Fruit fly (Drosophila melanogaster) whole organism, larva: Measurements from ENCODE around the gene CG17186.

ENCODE experiments used
- noc ChIP-seq: fragments of 200-800 bp; sonication (Bioruptor generic); optimal IDR thresholded peaks from 3 replicates; lab custom pipeline; 2019; ENCODE audit warnings: missing biosample characterization, mild to moderate bottlenecking, missing genetic modification characterization, moderate library complexity

The CG17186 gene

DNA sequence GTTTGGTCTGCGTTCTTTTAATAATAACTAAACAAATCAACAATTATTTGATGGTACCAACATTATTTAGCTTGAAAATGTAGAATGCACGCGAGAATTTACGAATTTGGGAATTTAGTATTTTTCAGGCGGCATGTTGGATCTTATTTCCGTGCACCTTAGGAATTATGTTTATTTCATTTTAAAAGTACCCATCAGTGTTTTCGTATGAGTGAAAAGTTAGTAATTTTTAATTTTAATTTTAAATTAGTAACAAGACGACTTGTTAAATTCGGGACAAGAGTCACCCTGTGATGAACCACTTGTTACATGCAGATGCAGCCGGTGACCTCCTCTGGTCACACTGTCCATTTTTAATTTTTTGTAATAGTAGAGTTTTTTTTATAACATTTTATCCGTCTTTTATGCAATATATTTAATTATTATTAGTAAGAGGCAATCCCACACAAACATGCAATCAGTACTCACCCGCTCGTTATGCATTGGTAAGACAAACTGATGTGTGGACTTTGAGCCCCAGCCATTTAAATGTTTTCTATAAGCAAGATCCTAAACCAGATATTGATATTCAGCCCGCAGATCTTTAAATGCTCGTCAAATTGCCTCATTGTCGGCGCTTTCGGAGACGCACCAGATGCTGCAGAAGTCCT lies at the start of gene CG17186, which contains the start of gene Arc42:
Gene CG17186 (minus strand): TSS at position 88 of the 650 bp plus-strand sequence.
Gene Arc42 (plus strand): TSS at position 311 of the 650 bp plus-strand sequence.
- TF ChIP-seq noc (tag; lab: Kevin White, UChicago): no peak

DNA sequence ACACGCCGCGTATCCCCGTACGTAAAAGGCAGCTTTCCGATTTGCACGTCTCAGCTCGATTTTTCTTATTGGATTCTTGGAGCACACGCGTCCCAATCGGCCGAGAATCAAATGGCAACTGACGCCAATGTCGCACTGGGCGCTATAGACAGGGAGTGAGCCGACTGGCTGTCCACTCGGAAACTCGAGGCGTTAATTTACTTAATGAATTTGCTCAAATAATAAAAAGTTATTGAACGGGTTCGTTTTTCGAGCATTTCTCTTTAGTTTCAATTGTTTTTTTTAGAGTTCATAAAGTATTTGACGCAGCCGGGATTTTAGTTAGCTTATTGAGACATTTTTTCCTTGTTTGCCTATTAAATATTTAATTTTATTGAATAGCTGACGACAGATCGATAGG lies 48.0 kb upstream of the CG17186 start, which contains the start of gene CG4462:
Gene CG4462 (minus strand): TSS at position 101 of the 400 bp plus-strand sequence.
- no peak for TF ChIP-seq noc (tag; lab: Kevin White, UChicago)

DNA sequence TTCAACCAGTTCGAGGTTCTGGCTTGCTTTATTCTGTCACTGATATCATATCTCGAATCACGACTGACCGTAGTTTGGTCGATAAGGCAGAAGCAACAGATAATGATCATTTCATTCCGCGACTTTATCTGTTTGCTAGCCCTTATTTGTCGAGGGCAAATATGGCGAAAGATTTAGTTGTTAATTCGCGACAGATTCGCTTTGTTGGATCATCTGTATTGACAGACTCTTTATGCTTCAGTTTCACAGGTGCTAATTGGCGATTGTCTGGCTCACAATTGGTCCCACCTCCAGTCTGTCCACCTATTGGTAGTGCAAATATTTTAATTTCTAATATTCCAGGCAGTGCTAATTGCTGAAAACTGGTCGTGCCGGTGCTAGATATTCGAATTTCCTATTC lies 47.0 kb upstream of the CG17186 start:
- TF ChIP-seq noc (tag; lab: Kevin White, UChicago): peak; percentile 65

DNA sequence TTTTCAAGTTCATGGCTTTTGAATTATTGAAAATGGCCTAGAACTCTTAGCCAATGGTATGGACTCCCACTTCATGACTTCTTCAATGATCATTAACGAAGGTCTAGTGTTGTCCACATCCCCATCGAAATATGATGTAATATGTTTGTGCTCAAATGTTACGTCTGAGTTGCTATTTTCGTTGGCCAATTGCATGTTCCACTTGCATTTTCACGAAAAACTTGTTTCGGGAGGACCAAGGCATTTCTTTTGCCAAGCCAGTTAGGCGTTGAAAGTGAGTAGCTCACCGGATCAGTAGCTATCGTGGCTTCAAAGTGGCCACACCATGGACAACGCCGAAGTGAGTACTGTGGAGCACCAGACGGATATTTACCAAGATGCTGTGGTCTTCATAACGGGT lies 40.9 kb upstream of the CG17186 start, which contains the start of gene CG4770:
Gene CG4770 (plus strand): TSS at position 301 of the 400 bp plus-strand sequence.
- TF ChIP-seq noc (tag; lab: Kevin White, UChicago): no peak

DNA sequence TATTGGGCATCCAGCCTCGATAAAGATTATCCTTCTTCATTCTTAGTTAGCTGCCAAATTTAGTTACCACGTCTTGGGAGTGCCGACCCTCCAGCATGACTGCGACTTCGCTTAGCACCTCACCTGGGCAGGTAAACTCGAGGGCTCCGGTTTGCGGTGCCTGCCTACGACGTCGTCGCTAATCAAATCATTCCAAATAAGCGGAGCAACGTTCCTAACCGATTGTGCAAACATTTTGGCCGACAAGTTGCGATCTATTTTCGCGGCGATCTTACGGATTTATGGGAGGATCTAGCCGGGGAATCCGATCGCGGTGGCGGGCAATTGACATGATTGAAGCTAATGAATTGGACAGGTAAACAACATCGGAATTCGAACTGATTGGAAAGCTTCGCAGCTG lies 40.4 kb upstream of the CG17186 start, which contains the start of gene CG4465:
Gene CG4465 (minus strand): TSS at position 101 of the 400 bp plus-strand sequence.
- TF ChIP-seq noc (tag; lab: Kevin White, UChicago): no peak

DNA sequence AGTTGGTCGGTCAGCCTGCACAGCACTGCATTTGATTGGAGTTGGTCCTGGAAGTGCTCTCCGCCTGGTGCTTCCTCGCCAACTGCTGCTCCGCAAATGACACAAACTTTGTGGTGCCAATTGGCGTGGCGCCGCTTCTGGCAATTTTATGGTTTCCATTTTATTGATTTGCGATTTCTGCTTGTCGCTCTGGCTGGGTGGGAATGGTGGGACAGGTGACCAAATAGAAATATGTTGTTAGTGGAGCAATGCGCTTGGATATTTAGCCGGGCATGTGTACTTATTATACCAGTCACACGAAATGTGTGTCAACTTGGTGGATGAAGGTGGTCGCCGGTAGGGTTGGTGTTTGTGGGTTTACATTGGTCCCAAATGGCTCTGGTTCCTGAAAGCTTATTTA lies 38.0 kb upstream of the CG17186 start, which contains the start of the genes Xport-A and Xport-B:
Gene Xport-A (minus strand): TSS at position 101 of the 400 bp plus-strand sequence.
Gene Xport-B (minus strand): TSS at position 101 of the 400 bp plus-strand sequence.
- no peak for TF ChIP-seq noc (tag; lab: Kevin White, UChicago)

DNA sequence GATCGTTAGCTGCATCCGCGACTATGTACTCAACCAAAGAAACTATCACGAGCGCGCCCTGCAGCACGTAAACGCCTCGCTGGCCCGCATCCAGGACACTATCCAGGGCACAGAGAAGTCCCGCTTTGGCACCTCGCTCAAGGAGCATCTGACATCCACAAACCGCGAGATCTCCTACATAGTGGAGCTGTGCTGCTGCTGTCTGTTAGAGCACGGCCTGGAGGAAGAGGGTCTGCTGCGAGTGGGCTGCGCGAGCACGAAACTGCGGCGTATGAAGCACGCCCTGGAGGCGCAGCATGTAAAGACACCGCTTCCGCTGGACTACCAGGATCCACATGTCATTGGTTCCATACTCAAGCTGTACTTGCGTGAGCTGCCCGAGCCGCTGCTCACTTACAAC lies 33.7 kb upstream of the CG17186 start:
- no peak for TF ChIP-seq noc (tag; lab: Kevin White, UChicago)

DNA sequence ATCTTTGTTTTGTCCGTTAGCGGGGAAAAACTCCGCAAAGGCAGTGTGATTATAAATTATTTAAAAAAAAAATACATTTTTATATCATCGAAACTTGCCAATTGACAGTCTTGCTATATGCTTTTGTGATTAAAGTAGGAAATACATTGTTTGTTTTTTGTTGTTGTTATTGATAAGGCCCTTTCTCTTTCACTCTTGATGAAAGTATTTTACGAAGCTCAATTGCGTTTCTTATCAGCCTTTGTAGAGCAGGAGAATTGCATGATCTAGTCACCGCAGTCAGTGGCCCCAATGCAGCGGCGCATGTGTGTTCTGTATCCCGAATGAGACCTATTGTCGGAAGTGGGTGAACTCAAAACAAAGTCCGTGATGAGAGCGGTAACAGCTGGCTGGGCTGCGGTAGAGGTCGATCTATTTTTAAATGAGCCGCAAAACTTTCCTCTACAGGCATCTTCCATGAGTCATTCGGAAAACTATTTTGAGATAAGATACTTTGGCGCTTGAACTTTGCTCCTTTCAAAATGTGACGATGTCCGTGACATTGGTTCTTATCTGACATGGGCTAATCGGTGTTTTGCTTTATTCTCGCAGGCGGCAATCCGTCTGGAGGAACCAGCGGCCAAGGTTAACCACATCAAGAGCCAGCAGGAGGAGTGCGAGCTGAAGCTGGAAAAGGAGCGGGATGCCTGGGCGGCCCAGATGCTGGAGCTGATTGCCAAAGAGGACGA lies 33.2 kb upstream of the CG17186 start:
- TF ChIP-seq noc (tag; lab: Kevin White, UChicago): no peak

DNA sequence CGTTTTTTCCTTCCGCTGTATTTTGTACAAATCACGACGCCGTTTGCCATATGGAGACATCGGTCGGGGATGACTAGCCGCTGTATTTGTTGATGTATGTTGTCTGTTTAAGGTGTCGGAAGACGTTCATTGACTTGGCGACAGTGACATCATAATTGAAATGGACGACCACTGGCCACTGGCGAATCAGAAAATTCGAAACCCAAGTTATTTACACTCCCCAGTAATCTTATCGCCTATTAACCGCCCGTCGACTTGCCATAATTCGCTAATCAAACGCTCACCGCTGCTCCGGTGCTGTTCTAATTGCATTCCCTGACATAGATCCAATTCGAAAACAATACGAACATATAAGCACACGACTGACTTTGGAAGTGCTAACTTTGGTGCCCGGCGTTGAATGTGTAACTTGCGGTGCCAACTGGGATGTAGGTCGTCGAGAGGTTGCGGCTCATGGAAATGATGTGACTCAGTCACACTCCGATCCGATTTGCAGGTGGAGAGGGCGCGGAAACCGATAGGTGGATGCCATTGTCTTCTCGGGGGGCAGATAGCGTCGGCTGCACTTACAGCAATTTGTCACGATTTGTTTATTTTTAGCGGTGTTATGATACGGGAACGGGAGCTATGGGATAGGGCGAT lies 32.3 kb upstream of the CG17186 start:
- no peak for TF ChIP-seq noc (tag; lab: Kevin White, UChicago)

DNA sequence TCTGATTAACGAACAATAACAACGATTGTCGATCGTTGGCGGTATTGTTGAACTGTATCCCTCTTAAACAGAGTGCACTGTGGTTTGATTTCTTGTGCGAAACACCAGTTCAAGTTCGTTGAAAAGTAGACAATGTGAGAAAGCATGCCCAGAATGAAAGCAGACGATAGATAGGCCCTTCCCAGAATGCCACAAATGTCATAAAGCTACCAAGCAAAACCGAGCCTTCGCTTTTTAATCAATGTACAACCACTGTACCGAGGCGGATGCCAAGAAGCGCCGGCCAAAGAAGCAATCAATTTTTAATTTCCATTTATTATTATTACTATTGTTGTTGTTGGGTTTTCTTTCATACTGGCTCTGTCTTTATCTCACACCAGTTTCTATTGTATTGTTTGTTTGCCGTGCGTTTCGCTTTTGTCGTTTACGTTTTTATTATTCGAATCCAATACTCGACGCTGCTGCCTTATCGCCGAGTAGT lies 31.6 kb upstream of the CG17186 start:
- peak; percentile 69 for TF ChIP-seq noc (tag; lab: Kevin White, UChicago)

DNA sequence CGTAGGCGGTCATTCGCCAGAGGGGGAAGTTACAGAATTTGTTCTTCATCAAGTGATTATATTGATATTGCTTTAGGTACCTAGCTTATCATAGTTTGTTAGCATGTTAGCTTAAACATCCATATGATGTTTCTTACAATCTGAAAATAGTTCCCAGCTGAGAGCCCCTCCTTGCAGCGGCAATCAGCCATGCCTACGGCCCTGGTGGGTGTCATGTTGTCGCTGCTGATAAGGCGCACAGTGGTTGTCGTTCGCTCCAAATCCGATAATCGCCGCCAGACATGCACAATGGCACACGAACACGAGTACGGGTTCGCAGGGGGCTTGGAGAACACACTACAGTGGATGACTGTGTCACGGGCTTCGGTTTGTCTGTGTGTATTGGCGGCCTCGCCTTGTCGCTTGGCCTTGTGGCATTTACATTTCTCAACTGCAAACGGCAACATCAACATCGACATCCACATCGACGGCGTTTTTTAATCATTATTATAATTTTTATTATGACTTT lies 28.7 kb upstream of the CG17186 start:
- TF ChIP-seq noc (tag; lab: Kevin White, UChicago): peak; percentile 92

DNA sequence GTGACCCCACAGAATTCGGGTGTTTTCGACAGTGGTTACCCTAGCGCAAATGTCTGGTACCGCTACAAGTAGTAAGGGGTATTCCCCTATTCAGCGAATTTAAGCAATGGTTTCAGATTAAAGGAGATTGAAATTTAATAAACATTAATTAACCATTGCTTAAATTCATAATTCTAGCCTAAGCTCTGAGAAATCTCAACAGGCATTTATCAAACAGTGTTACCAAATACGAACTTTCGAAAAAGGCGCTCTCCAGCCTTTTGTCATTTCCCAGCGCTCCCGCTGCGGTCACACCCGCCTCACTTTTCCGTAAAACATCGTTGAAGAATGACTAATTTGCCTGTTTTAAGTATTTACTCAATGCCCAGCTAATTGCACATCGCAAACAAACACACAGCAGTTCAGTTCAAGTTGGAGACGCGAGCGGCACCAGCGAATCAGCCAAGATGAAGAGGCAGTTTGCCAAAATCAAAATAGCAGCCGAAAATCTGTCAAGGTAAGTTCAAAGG lies 27.6 kb upstream of the CG17186 start, which contains the start of the genes Surf6 and RhoGAP92B:
Gene Surf6 (minus strand): TSS at position 4 of the 509 bp plus-strand sequence.
Gene RhoGAP92B (plus strand): TSS at position 300 of the 509 bp plus-strand sequence.
- peak; percentile 75 for TF ChIP-seq noc (tag; lab: Kevin White, UChicago)

DNA sequence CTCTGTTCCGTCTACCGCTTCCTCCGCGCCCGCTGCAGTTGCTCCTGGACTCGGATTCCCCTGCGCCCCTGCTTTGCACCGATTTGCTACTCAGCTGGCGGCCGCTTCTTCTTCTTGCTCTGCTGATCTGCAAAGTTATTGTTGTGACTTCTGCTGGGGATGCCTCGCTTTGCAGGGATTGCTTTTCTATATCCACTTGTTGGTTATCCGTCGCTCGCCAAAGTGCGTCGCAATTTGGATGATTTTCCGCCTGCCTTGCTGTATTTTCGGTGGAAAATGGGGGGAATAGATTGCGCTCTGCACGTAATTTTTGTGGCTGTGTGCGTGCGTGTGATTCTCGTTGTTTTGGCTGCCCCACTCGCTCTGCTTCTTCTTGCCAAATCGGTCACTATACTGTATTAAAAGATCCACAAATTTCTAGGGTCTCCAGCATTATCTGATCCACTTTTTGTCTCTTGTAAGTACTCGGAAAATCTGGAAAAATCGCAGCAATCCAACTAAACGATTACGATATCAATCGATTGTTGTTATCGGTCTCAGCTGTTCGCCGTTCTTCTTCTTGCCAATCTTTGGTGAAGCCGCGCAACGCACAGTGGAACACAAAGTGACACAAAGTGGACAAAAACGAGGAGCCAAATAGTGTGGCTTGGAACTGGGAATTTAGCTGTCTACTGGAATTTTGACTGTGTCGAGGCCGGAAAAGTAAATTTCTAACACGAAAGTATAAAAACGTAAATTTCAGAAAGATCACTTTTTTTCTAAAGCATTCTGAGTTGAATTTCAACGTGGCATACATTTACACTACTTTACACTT lies 25.8 kb upstream of the CG17186 start, which contains the start of gene ClpX:
Gene ClpX (minus strand): TSS at position 764 of the 814 bp plus-strand sequence.
- TF ChIP-seq noc (tag; lab: Kevin White, UChicago): peak; percentile 2

DNA sequence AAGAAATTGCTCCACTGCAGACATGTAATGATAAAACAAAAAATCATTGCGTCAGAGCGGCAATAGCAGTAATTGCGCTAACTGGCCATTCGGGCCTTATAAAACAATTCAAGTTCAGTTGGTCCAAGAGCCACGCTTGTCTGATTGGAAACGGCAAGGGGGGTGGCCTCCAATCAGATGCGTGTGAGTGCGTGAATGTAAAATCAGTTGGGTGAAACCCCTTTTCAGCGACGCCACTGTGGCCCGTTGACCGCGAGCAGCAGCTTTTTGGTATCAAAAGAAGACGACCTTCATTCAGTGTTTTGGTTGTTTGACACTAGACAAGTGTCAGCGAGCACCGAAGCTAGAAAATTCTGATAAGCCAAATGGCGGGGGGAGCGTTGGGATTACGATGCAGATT lies 25.0 kb upstream of the CG17186 start:
- peak; percentile 14 for TF ChIP-seq noc (tag; lab: Kevin White, UChicago)
